Fruit fly (Drosophila melanogaster) whole organism, embryonic: Measurements from ENCODE around the gene CG6656.
A peak's percentile ranks its signal among the peaks of the same experiment; 100 is the strongest.

ENCODE experiments used
- CG10209 ChIP-seq: fragments of 200-800 bp; sonication (Bioruptor generic); optimal IDR thresholded peaks from 3 replicates; lab custom pipeline; 2017; ENCODE audit warnings: missing biosample characterization, mild to moderate bottlenecking, missing genetic modification characterization, missing genetic modification reagents
- CG10267 ChIP-seq: fragments of 200-800 bp; sonication (Bioruptor generic); optimal IDR thresholded peaks from 2 replicates; lab custom pipeline; 2018; ENCODE audit warnings: missing biosample characterization, mild to moderate bottlenecking, missing genetic modification characterization, moderate library complexity
- CG10274 ChIP-seq: fragments of 200-800 bp; sonication (Bioruptor generic); optimal IDR thresholded peaks from 3 replicates; lab custom pipeline; 2017; ENCODE audit warnings: missing biosample characterization, mild to moderate bottlenecking, missing genetic modification characterization
- CG10543 ChIP-seq: fragments of 200-800 bp; sonication (Bioruptor generic); optimal IDR thresholded peaks from 3 replicates; lab custom pipeline; 2017; ENCODE audit warnings: missing biosample characterization, mild to moderate bottlenecking, missing genetic modification characterization, moderate library complexity
- CG10565 ChIP-seq: fragments of 200-800 bp; sonication (Bioruptor generic); optimal IDR thresholded peaks from 3 replicates; lab custom pipeline; 2016; ENCODE audit warnings: missing biosample characterization, mild to moderate bottlenecking, missing genetic modification characterization
- CG10654 ChIP-seq: fragments of 200-800 bp; sonication (Bioruptor generic); optimal IDR thresholded peaks from 2 replicates; lab custom pipeline; 2016; ENCODE audit warnings: missing biosample characterization, missing genetic modification characterization
- CG11696 ChIP-seq: fragments of 200-800 bp; sonication (Bioruptor generic); IDR thresholded peaks from 2 replicates; pipeline ENCODE4 v1.3.6; 2022; ENCODE audit warnings: missing biosample characterization, missing genetic modification characterization
- CG14710 ChIP-seq: fragments of 200-800 bp; sonication (Bioruptor generic); optimal IDR thresholded peaks from 3 replicates; lab custom pipeline; 2019; ENCODE audit warnings: missing biosample characterization, mild to moderate bottlenecking, missing genetic modification characterization, moderate library complexity
- CG15514 ChIP-seq: fragments of 200-800 bp; sonication (Bioruptor generic); optimal IDR thresholded peaks from 3 replicates; lab custom pipeline; 2017; ENCODE audit warnings: missing biosample characterization, missing genetic modification characterization, mild to moderate bottlenecking, moderate library complexity, missing genetic modification reagents
- CG15696 ChIP-seq: fragments of 200-800 bp; sonication (Bioruptor generic); optimal IDR thresholded peaks from 2 replicates; lab custom pipeline; 2019; ENCODE audit warnings: missing biosample characterization, mild to moderate bottlenecking, missing genetic modification characterization, moderate library complexity
- CG17385 ChIP-seq: fragments of 200-800 bp; sonication (Bioruptor generic); optimal IDR thresholded peaks from 3 replicates; lab custom pipeline; 2018; ENCODE audit warnings: missing biosample characterization, mild to moderate bottlenecking, missing genetic modification characterization
- CG17568 ChIP-seq: fragments of 200-800 bp; sonication (Bioruptor generic); optimal IDR thresholded peaks from 2 replicates; lab custom pipeline; 2018; ENCODE audit warnings: missing biosample characterization, mild to moderate bottlenecking, missing genetic modification characterization, moderate library complexity
- CG17802 ChIP-seq: fragments of 200-800 bp; sonication (Bioruptor generic); optimal IDR thresholded peaks from 2 replicates; lab custom pipeline; 2018; ENCODE audit warnings: missing biosample characterization, mild to moderate bottlenecking, missing genetic modification characterization, moderate library complexity
- CG3065 ChIP-seq: fragments of 200-800 bp; sonication (Bioruptor generic); optimal IDR thresholded peaks from 2 replicates; lab custom pipeline; 2016; ENCODE audit warnings: missing biosample characterization, missing genetic modification characterization
- CG3163 ChIP-seq: fragments of 200-800 bp; sonication (Bioruptor generic); optimal IDR thresholded peaks from 3 replicates; lab custom pipeline; 2016; ENCODE audit warnings: missing biosample characterization, missing genetic modification characterization
- CG3847 ChIP-seq: fragments of 200-800 bp; sonication (Bioruptor generic); IDR thresholded peaks from 2 replicates; pipeline ENCODE4 v1.3.6; 2022; ENCODE audit warnings: missing biosample characterization, missing genetic modification characterization
- CG43689 ChIP-seq: fragments of 200-800 bp; sonication (Bioruptor generic); IDR thresholded peaks from 2 replicates; pipeline ENCODE4 v1.3.6; 2022; ENCODE audit warnings: missing biosample characterization, missing genetic modification characterization
- CG4707 ChIP-seq: fragments of 200-800 bp; sonication (Bioruptor generic); optimal IDR thresholded peaks from 2 replicates; lab custom pipeline; 2018; ENCODE audit warnings: missing biosample characterization, mild to moderate bottlenecking, missing genetic modification characterization, moderate library complexity
- CG4730 ChIP-seq: fragments of 200-800 bp; sonication (Bioruptor generic); IDR thresholded peaks from 2 replicates; pipeline ENCODE4 v1.3.6; 2022; ENCODE audit warnings: missing biosample characterization, missing genetic modification characterization
- CG6689 ChIP-seq: fragments of 200-800 bp; sonication (Bioruptor generic); IDR thresholded peaks from 2 replicates; pipeline ENCODE4 v1.3.6; 2022; ENCODE audit warnings: missing biosample characterization, missing genetic modification characterization
- CG8089 ChIP-seq: fragments of 200-800 bp; sonication (Bioruptor generic); optimal IDR thresholded peaks from 3 replicates; lab custom pipeline; 2016; ENCODE audit warnings: missing biosample characterization, missing genetic modification characterization
- CG9215 ChIP-seq: fragments of 200-800 bp; sonication (Bioruptor generic); IDR thresholded peaks from 2 replicates; pipeline ENCODE4 v1.3.6; 2022; ENCODE audit warnings: missing biosample characterization, missing genetic modification characterization
- CG9437 ChIP-seq: fragments of 200-800 bp; sonication (Bioruptor generic); optimal IDR thresholded peaks from 2 replicates; lab custom pipeline; 2018; ENCODE audit warnings: missing biosample characterization, mild to moderate bottlenecking, missing genetic modification characterization
- Camta ChIP-seq: fragments of 200-800 bp; sonication (Bioruptor generic); optimal IDR thresholded peaks from 2 replicates; lab custom pipeline; 2016; ENCODE audit warnings: missing biosample characterization, missing genetic modification characterization
- Chrac-16 ChIP-seq: fragments of 200-800 bp; sonication (Bioruptor generic); optimal IDR thresholded peaks from 3 replicates; lab custom pipeline; 2016; ENCODE audit warnings: missing biosample characterization, missing genetic modification characterization
- CkIIα-i1 ChIP-seq: fragments of 200-800 bp; sonication (Bioruptor generic); IDR thresholded peaks from 2 replicates; pipeline ENCODE4 v1.3.6; 2022; ENCODE audit warnings: missing biosample characterization, missing genetic modification characterization
- CrebB ChIP-seq: fragments of 200-800 bp; sonication (Bioruptor generic); optimal IDR thresholded peaks from 3 replicates; lab custom pipeline; 2018; ENCODE audit warnings: missing biosample characterization, mild to moderate bottlenecking, missing genetic modification characterization
- Drgx ChIP-seq: fragments of 200-800 bp; sonication (Bioruptor generic); IDR thresholded peaks from 2 replicates; pipeline ENCODE4 v1.3.6; 2022; ENCODE audit warnings: missing biosample characterization, missing genetic modification characterization
- Gug ChIP-seq: fragments of 200-800 bp; sonication (Bioruptor generic); IDR thresholded peaks from 4 replicates; pipeline ENCODE4 v1.3.6; 2022; ENCODE audit warnings: missing biosample characterization, missing genetic modification characterization
- NfI ChIP-seq: fragments of 200-800 bp; sonication (Bioruptor generic); optimal IDR thresholded peaks from 3 replicates; lab custom pipeline; 2018; ENCODE audit warnings: missing biosample characterization, mild to moderate bottlenecking, missing genetic modification characterization, moderate library complexity
- Oli ChIP-seq: fragments of 200-800 bp; sonication (Bioruptor generic); optimal IDR thresholded peaks from 2 replicates; lab custom pipeline; 2018; ENCODE audit warnings: missing biosample characterization, mild to moderate bottlenecking, missing genetic modification characterization, moderate library complexity
- Sin3A ChIP-seq: fragments of >200 bp; optimal IDR thresholded peaks from 2 replicates; lab custom pipeline; 2018
- Xbp1 ChIP-seq: fragments of 200-800 bp; sonication (Bioruptor generic); optimal IDR thresholded peaks from 3 replicates; lab custom pipeline; 2016; ENCODE audit warnings: missing biosample characterization, mild to moderate bottlenecking, missing genetic modification characterization
- abd-A ChIP-seq: fragments of 200-800 bp; sonication (Bioruptor generic); optimal IDR thresholded peaks from 3 replicates; lab custom pipeline; 2019; ENCODE audit warnings: missing biosample characterization, mild to moderate bottlenecking, missing genetic modification characterization, moderate library complexity
- br ChIP-seq: fragments of >200 bp; optimal IDR thresholded peaks from 2 replicates; lab custom pipeline; 2017
- bsh ChIP-seq, 2 experiments: fragments of 200-800 bp; sonication (Bioruptor generic); optimal IDR thresholded peaks; 2 replicates each; lab custom pipeline; 2017 to 2018; ENCODE audit warnings: mild to moderate bottlenecking in 2 of 2, missing biosample characterization in 2 of 2, missing genetic modification characterization in 2 of 2, moderate library complexity in 1 of 2
- danr ChIP-seq: fragments of 200-800 bp; sonication (Bioruptor generic); IDR thresholded peaks from 2 replicates; pipeline ENCODE4 v1.3.6; 2022; ENCODE audit warnings: missing biosample characterization, missing genetic modification characterization
- dati ChIP-seq: fragments of 200-800 bp; sonication (Bioruptor generic); IDR thresholded peaks from 2 replicates; pipeline ENCODE4 v1.3.6; 2022; ENCODE audit warnings: missing biosample characterization, missing genetic modification characterization
- emc ChIP-seq: fragments of 200-800 bp; sonication (Bioruptor generic); optimal IDR thresholded peaks from 2 replicates; lab custom pipeline; 2016; ENCODE audit warnings: missing biosample characterization, missing genetic modification characterization
- gcm2 ChIP-seq: fragments of 200-800 bp; sonication (Bioruptor generic); optimal IDR thresholded peaks from 2 replicates; lab custom pipeline; 2016; ENCODE audit warnings: missing biosample characterization, missing genetic modification characterization
- grau ChIP-seq: fragments of 200-800 bp; optimal IDR thresholded peaks from 3 replicates; lab custom pipeline; 2019; ENCODE audit warnings: missing biosample characterization, mild to moderate bottlenecking, missing genetic modification characterization, moderate library complexity
- gt ChIP-seq: fragments of 200-800 bp; sonication (Bioruptor generic); IDR thresholded peaks from 2 replicates; pipeline ENCODE4 v1.3.6; 2022; ENCODE audit warnings: missing biosample characterization, missing genetic modification characterization
- jigr1 ChIP-seq: fragments of 200-800 bp; sonication (Bioruptor generic); IDR thresholded peaks from 3 replicates; pipeline ENCODE4 v1.3.6; 2022; ENCODE audit warnings: missing biosample characterization, missing genetic modification characterization
- kah ChIP-seq: fragments of 200-800 bp; sonication (Bioruptor generic); optimal IDR thresholded peaks from 2 replicates; lab custom pipeline; 2018; ENCODE audit warnings: missing biosample characterization, mild to moderate bottlenecking, missing genetic modification characterization
- nerfin-2 ChIP-seq: fragments of 200-800 bp; sonication (Bioruptor generic); IDR thresholded peaks from 2 replicates; pipeline ENCODE4 v1.3.6; 2022; ENCODE audit warnings: missing biosample characterization, missing genetic modification characterization; ENCODE audit not compliant: partially characterized antibody
- pfk ChIP-seq: fragments of 200-800 bp; sonication (Bioruptor generic); optimal IDR thresholded peaks from 2 replicates; lab custom pipeline; 2018; ENCODE audit warnings: missing biosample characterization, mild to moderate bottlenecking, missing genetic modification characterization, moderate library complexity
- pho ChIP-seq: fragments of 200-800 bp; sonication (Bioruptor generic); optimal IDR thresholded peaks from 2 replicates; lab custom pipeline; 2016; ENCODE audit warnings: missing biosample characterization, missing genetic modification characterization
- tx ChIP-seq: fragments of 200-800 bp; sonication (Bioruptor generic); optimal IDR thresholded peaks from 2 replicates; lab custom pipeline; 2016; ENCODE audit warnings: missing biosample characterization, missing genetic modification characterization
- usp ChIP-seq: fragments of >200 bp; optimal IDR thresholded peaks from 2 replicates; lab custom pipeline; 2017; ENCODE audit warnings: missing biosample characterization, missing genetic modification characterization
- vvl ChIP-seq: fragments of 200-800 bp; sonication (Bioruptor generic); IDR thresholded peaks from 2 replicates; pipeline ENCODE4 v1.3.6; 2022; ENCODE audit warnings: missing biosample characterization, missing genetic modification characterization
- zfh1 ChIP-seq: fragments of 200-800 bp; sonication (Bioruptor generic); IDR thresholded peaks from 3 replicates; pipeline ENCODE4 v1.3.6; 2022; ENCODE audit warnings: missing biosample characterization, missing genetic modification characterization
- zfh2 ChIP-seq: fragments of 200-800 bp; sonication (Bioruptor generic); optimal IDR thresholded peaks from 2 replicates; lab custom pipeline; 2016; ENCODE audit warnings: missing biosample characterization, missing genetic modification characterization

The CG6656 gene

DNA sequence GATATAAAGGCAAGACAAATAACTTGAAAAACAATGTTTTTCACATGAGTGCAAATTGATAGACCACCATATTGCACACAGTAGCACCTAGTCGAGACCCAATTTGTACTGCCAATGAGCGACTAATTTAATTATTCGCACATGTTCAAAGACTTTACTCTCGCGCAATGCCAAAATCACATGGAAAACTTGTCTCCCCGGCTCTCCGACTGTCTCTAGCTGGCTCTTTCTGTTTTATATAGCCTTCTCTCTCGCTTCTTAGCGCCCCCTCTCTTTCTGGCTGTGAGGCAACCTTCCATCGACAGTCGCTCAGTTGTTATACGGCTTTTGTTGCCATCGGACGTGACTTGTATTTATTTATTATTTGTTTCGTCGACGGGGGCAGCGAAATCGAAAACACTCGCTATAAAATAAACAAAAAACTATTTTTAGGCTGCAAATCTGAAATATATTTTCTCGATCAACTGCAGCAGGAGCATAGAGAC lies at the start of gene CG6656 (continued):
- TF ChIP-seq CG4707 (GFP tag; lab: Kevin White, UChicago) = no peak
- TF ChIP-seq CG3065 (GFP tag; lab: Kevin White, UChicago) = no peak
- no peak for TF ChIP-seq CkIIα-i1 (GFP tag; lab: Robert Waterston, UW)
- no peak for TF ChIP-seq CG15696
- TF ChIP-seq nerfin-2 = no peak
- TF ChIP-seq tx (GFP tag; lab: Kevin White, UChicago) = no peak
- no peak for TF ChIP-seq NfI
- TF ChIP-seq Drgx = peak; percentile 49; the same call in 1 of the 2 replicates
- no peak for TF ChIP-seq Chrac-16
- TF ChIP-seq dati (GFP tag; lab: Robert Waterston, UW) = no peak
- TF ChIP-seq pfk (GFP tag; lab: Kevin White, UChicago) = no peak
- TF ChIP-seq CG4730 (GFP tag; lab: Robert Waterston, UW) = no peak
- no peak for TF ChIP-seq CG11696 (GFP tag; lab: Robert Waterston, UW)
- no peak for TF ChIP-seq gt (GFP tag; lab: Robert Waterston, UW)
- no peak for TF ChIP-seq usp (GFP tag; lab: Kevin White, UChicago)
- TF ChIP-seq CG10209 = peak; percentile 16
- TF ChIP-seq CG10267 (tag; lab: Kevin White, UChicago) = peak; percentile 6
- no peak for TF ChIP-seq CG9437 (GFP tag; lab: Kevin White, UChicago)
- no peak for TF ChIP-seq CG10565 (GFP tag; lab: Kevin White, UChicago)
- TF ChIP-seq Camta (GFP tag; lab: Kevin White, UChicago) = no peak
- no peak for TF ChIP-seq gcm2 (GFP tag; lab: Kevin White, UChicago)
- TF ChIP-seq kah (GFP tag; lab: Kevin White, UChicago) = no peak
- no peak for TF ChIP-seq grau (tag; lab: Kevin White, UChicago)
- TF ChIP-seq CG15514 (GFP tag; lab: Kevin White, UChicago) = peak; percentile 45
- TF ChIP-seq CG8089 = no peak
- TF ChIP-seq zfh2 (GFP tag; lab: Kevin White, UChicago) = no peak
- TF ChIP-seq abd-A (tag; lab: Kevin White, UChicago) = no peak
- TF ChIP-seq CG6689 (GFP tag; lab: Robert Waterston, UW) = no peak
- TF ChIP-seq CrebB = peak; percentile 8
- no peak for TF ChIP-seq CG3847 (GFP tag; lab: Robert Waterston, UW)
- no peak for TF ChIP-seq CG3163
- no peak for TF ChIP-seq CG14710 (tag; lab: Kevin White, UChicago)
- TF ChIP-seq Oli (tag; lab: Kevin White, UChicago) = no peak
- no peak for TF ChIP-seq Gug (GFP tag; lab: Robert Waterston, UW)
- TF ChIP-seq jigr1 (GFP tag; lab: Robert Waterston, UW) = no peak
- TF ChIP-seq CG43689 (GFP tag; lab: Robert Waterston, UW) = no peak
- no peak for TF ChIP-seq Sin3A
- TF ChIP-seq CG10274 (GFP tag; lab: Kevin White, UChicago) = no peak
- TF ChIP-seq CG17802 (tag; lab: Kevin White, UChicago) = no peak
- TF ChIP-seq CG9215 (GFP tag; lab: Robert Waterston, UW) = no peak
- TF ChIP-seq vvl = peak; percentile 72; the same call in 1 of the 2 replicates
- no peak for TF ChIP-seq emc (GFP tag; lab: Kevin White, UChicago)
- TF ChIP-seq zfh1 = 0 out of 3 replicates have a peak, but pooled peaks have one; percentile 35
- TF ChIP-seq CG17568 = no peak
- TF ChIP-seq Xbp1 (GFP tag; lab: Kevin White, UChicago) = no peak
- TF ChIP-seq CG10543 (GFP tag; lab: Kevin White, UChicago) = peak; percentile 75
- no peak for TF ChIP-seq CG17385 (GFP tag; lab: Kevin White, UChicago)
- TF ChIP-seq CG10654 = no peak
- no peak for TF ChIP-seq br (lab: Kevin White, UChicago)
- TF ChIP-seq pho (GFP tag; lab: Kevin White, UChicago) = no peak
- peak in 1 of 2 experiments; percentile 1 for TF ChIP-seq bsh (GFP tag; optimal IDR thresholded peaks at IDR 0.05; lab: Kevin White, UChicago)
- TF ChIP-seq danr (GFP tag; lab: Robert Waterston, UW) = no peak
